Worm (Caenorhabditis elegans) whole organism, L4 larva: ENCODE results near the gene F42A6.5.

Experiments
- attf-4 ChIP-seq: sonication (generic microtip); optimal IDR thresholded peaks from 3 replicates; lab custom pipeline; 2017; ENCODE audit warnings: missing biosample characterization, missing genetic modification characterization
- mdt-29 ChIP-seq: fragments of 200-800 bp; sonication (Bioruptor generic); IDR thresholded peaks from 2 replicates; pipeline ENCODE4 v1.3.6; 2022; ENCODE audit warnings: missing genetic modification reagents, missing genetic modification characterization, missing compliant biosample characterization

- TF ChIP-seq mdt-29, result no peak
- TF ChIP-seq attf-4 (tag; lab: Kevin White, UChicago), result no peak
Measured at ce11 chrIV:3349977-3350580, 18.4 kb upstream of the F42A6.5 start, which contains the start of gene elks-1.
